Fruit fly (Drosophila melanogaster): ENCODE data around the gene CG13856.

dm6 chr3R:22367126-22368076, 35.1 kb upstream of the CG13856 start, which contains the start of the genes Polr3F and PyK:
- TF ChIP-seq fru (GFP tag; optimal IDR thresholded peaks at IDR 0.05): no peak
- TF ChIP-seq CrebA (GFP tag; optimal IDR thresholded peaks at IDR 0.05; ENCODE audit: borderline replicate concordance): no peak
- TF ChIP-seq dmrt93B (GFP tag; optimal IDR thresholded peaks at IDR 0.05): no peak
- TF ChIP-seq jim (GFP tag; optimal IDR thresholded peaks at IDR 0.05): no peak
- TF ChIP-seq h (GFP tag; optimal IDR thresholded peaks at IDR 0.05): peak; percentile 46
- TF ChIP-seq OdsH (GFP tag; optimal IDR thresholded peaks at IDR 0.05): peak; percentile 14
- TF ChIP-seq Dfd (GFP tag; optimal IDR thresholded peaks at IDR 0.05): no peak
- no peak for TF ChIP-seq br (GFP tag; optimal IDR thresholded peaks at IDR 0.05)
- no peak for TF ChIP-seq Vsx2 (GFP tag; optimal IDR thresholded peaks at IDR 0.05; ENCODE audit: partially characterized antibody)
- peak; percentile 19 for TF ChIP-seq Jra (GFP tag; optimal IDR thresholded peaks at IDR 0.05)

Data from whole organism, wandering third instar larva.